Fruit fly (Drosophila melanogaster): Measurements from ENCODE around the gene hng3.

hng3 gene

dm6 chr3L:725527-726191 lies 29.6 kb downstream of the hng3 start:
- TF ChIP-seq br (GFP tag; optimal IDR thresholded peaks at IDR 0.05) = peak; percentile 83
- TF ChIP-seq dmrt93B (GFP tag; optimal IDR thresholded peaks at IDR 0.05) = peak; percentile 62
- TF ChIP-seq Dfd (GFP tag; optimal IDR thresholded peaks at IDR 0.05) = no peak
- TF ChIP-seq GATAd (GFP tag; optimal IDR thresholded peaks at IDR 0.05) = no peak
- peak; percentile 71 for TF ChIP-seq CG32264 (GFP tag; optimal IDR thresholded peaks at IDR 0.05)
- TF ChIP-seq HLH106 (tag; optimal IDR thresholded peaks at IDR 0.05) = peak; percentile 75
- TF ChIP-seq N (GFP tag; optimal IDR thresholded peaks at IDR 0.05) = no peak
- TF ChIP-seq Mio (GFP tag; optimal IDR thresholded peaks at IDR 0.05) = peak; percentile 3
- TF ChIP-seq Hnf4 (GFP tag; optimal IDR thresholded peaks at IDR 0.05) = peak; percentile 85
- peak; percentile 73 for TF ChIP-seq brk (GFP tag; optimal IDR thresholded peaks at IDR 0.05)
- TF ChIP-seq CG9705 (GFP tag; optimal IDR thresholded peaks at IDR 0.05) = no peak
- TF ChIP-seq Jra (GFP tag; optimal IDR thresholded peaks at IDR 0.05) = peak; percentile 52
- TF ChIP-seq fru (GFP tag; optimal IDR thresholded peaks at IDR 0.05) = peak; percentile 87
- peak in 1 of 2 experiments; percentile 89 for TF ChIP-seq foxo (GFP tag; optimal IDR thresholded peaks at IDR 0.05)
- TF ChIP-seq tai (GFP tag; optimal IDR thresholded peaks at IDR 0.05) = peak; percentile 24
- TF ChIP-seq Dif (GFP tag; optimal IDR thresholded peaks at IDR 0.05; ENCODE audit: partially characterized antibody) = no peak
- TF ChIP-seq Myc (optimal IDR thresholded peaks at IDR 0.05) = no peak
- TF ChIP-seq Hr83 (GFP tag; optimal IDR thresholded peaks at IDR 0.05; ENCODE audit: poor library complexity, severe bottlenecking) = peak; percentile 11
- peak; percentile 70 for TF ChIP-seq sage (GFP tag; optimal IDR thresholded peaks at IDR 0.05)
- peak; percentile 70 for TF ChIP-seq psq (GFP tag; optimal IDR thresholded peaks at IDR 0.05)
- no peak for TF ChIP-seq Rel (GFP tag; optimal IDR thresholded peaks at IDR 0.05)
- peak; percentile 85 for TF ChIP-seq Rel (tag; optimal IDR thresholded peaks at IDR 0.05)
- peak; percentile 87 for TF ChIP-seq ey (GFP tag; optimal IDR thresholded peaks at IDR 0.05)
- no peak for TF ChIP-seq pan (optimal IDR thresholded peaks at IDR 0.05)
- no peak for TF ChIP-seq dsf (GFP tag; optimal IDR thresholded peaks at IDR 0.05; ENCODE audit: borderline replicate concordance)
- TF ChIP-seq Abd-B (GFP tag; optimal IDR thresholded peaks at IDR 0.05) = no peak
- TF ChIP-seq h (GFP tag; optimal IDR thresholded peaks at IDR 0.05) = peak; percentile 89
- TF ChIP-seq rgr (GFP tag; optimal IDR thresholded peaks at IDR 0.05) = peak; percentile 87
- TF ChIP-seq Sp1 (GFP tag; optimal IDR thresholded peaks at IDR 0.05) = peak; percentile 82
- no peak for TF ChIP-seq Hr78 (GFP tag; optimal IDR thresholded peaks at IDR 0.05)
- TF ChIP-seq woc (GFP tag; optimal IDR thresholded peaks at IDR 0.05) = peak; percentile 64
- TF ChIP-seq CrebA (GFP tag; optimal IDR thresholded peaks at IDR 0.05; ENCODE audit: borderline replicate concordance) = peak; percentile 33
- TF ChIP-seq Vsx2 (GFP tag; optimal IDR thresholded peaks at IDR 0.05; ENCODE audit: partially characterized antibody) = no peak
- TF ChIP-seq dl (GFP tag; optimal IDR thresholded peaks at IDR 0.05; ENCODE audit: insufficient read depth in 1 of 2, partially characterized antibody in 2 of 2) = no peak
- TF ChIP-seq sv (GFP tag; optimal IDR thresholded peaks at IDR 0.05) = peak; percentile 53
- TF ChIP-seq lola (GFP tag; optimal IDR thresholded peaks at IDR 0.05) = no peak
- no peak for TF ChIP-seq usp (GFP tag; optimal IDR thresholded peaks at IDR 0.05)
- TF ChIP-seq OdsH (GFP tag; optimal IDR thresholded peaks at IDR 0.05) = peak; percentile 84
- no peak for TF ChIP-seq jim (GFP tag; optimal IDR thresholded peaks at IDR 0.05)

- TF ChIP-seq HLH106 (tag; optimal IDR thresholded peaks at IDR 0.05) = peak; percentile 87
- TF ChIP-seq Myc (optimal IDR thresholded peaks at IDR 0.05) = no peak
- TF ChIP-seq fru (GFP tag; optimal IDR thresholded peaks at IDR 0.05) = peak; percentile 94
- no peak for TF ChIP-seq Dfd (GFP tag; optimal IDR thresholded peaks at IDR 0.05)
- peak; percentile 92 for TF ChIP-seq sv (GFP tag; optimal IDR thresholded peaks at IDR 0.05)
- TF ChIP-seq rgr (GFP tag; optimal IDR thresholded peaks at IDR 0.05) = peak; percentile 91
- TF ChIP-seq usp (GFP tag; optimal IDR thresholded peaks at IDR 0.05) = no peak
- TF ChIP-seq sage (GFP tag; optimal IDR thresholded peaks at IDR 0.05) = peak; percentile 88
- TF ChIP-seq jim (GFP tag; optimal IDR thresholded peaks at IDR 0.05) = no peak
- TF ChIP-seq tai (GFP tag; optimal IDR thresholded peaks at IDR 0.05) = peak; percentile 84
- peak; percentile 82 for TF ChIP-seq brk (GFP tag; optimal IDR thresholded peaks at IDR 0.05)
- peak; percentile 94 for TF ChIP-seq h (GFP tag; optimal IDR thresholded peaks at IDR 0.05)
- peak; percentile 95 for TF ChIP-seq br (GFP tag; optimal IDR thresholded peaks at IDR 0.05)
- peak; percentile 85 for TF ChIP-seq psq (GFP tag; optimal IDR thresholded peaks at IDR 0.05)
- peak; percentile 79 for TF ChIP-seq CG32264 (GFP tag; optimal IDR thresholded peaks at IDR 0.05)
- TF ChIP-seq woc (GFP tag; optimal IDR thresholded peaks at IDR 0.05) = peak; percentile 82
- peak; percentile 88 for TF ChIP-seq Sp1 (GFP tag; optimal IDR thresholded peaks at IDR 0.05)
- no peak for TF ChIP-seq Hr83 (GFP tag; optimal IDR thresholded peaks at IDR 0.05; ENCODE audit: poor library complexity, severe bottlenecking)
- no peak for TF ChIP-seq GATAd (GFP tag; optimal IDR thresholded peaks at IDR 0.05)
- TF ChIP-seq Mio (GFP tag; optimal IDR thresholded peaks at IDR 0.05) = peak; percentile 47
- peak; percentile 74 for TF ChIP-seq Rel (GFP tag; optimal IDR thresholded peaks at IDR 0.05)
- TF ChIP-seq Rel (tag; optimal IDR thresholded peaks at IDR 0.05) = peak; percentile 67
- peak; percentile 88 for TF ChIP-seq Jra (GFP tag; optimal IDR thresholded peaks at IDR 0.05)
- TF ChIP-seq foxo (GFP tag; optimal IDR thresholded peaks at IDR 0.05) = peak; percentile 57 to 96
- no peak for TF ChIP-seq Vsx2 (GFP tag; optimal IDR thresholded peaks at IDR 0.05; ENCODE audit: partially characterized antibody)
- TF ChIP-seq Hnf4 (GFP tag; optimal IDR thresholded peaks at IDR 0.05) = peak; percentile 91
- peak; percentile 77 for TF ChIP-seq dmrt93B (GFP tag; optimal IDR thresholded peaks at IDR 0.05)
- TF ChIP-seq dsf (GFP tag; optimal IDR thresholded peaks at IDR 0.05; ENCODE audit: borderline replicate concordance) = peak; percentile 39
- TF ChIP-seq ey (GFP tag; optimal IDR thresholded peaks at IDR 0.05) = peak; percentile 89
- TF ChIP-seq lola (GFP tag; optimal IDR thresholded peaks at IDR 0.05) = no peak
- TF ChIP-seq Abd-B (GFP tag; optimal IDR thresholded peaks at IDR 0.05) = no peak
- no peak for TF ChIP-seq CrebA (GFP tag; optimal IDR thresholded peaks at IDR 0.05; ENCODE audit: borderline replicate concordance)
- no peak for TF ChIP-seq dl (GFP tag; optimal IDR thresholded peaks at IDR 0.05; ENCODE audit: insufficient read depth in 1 of 2, partially characterized antibody in 2 of 2)
- TF ChIP-seq Dif (GFP tag; optimal IDR thresholded peaks at IDR 0.05; ENCODE audit: partially characterized antibody) = no peak
- TF ChIP-seq OdsH (GFP tag; optimal IDR thresholded peaks at IDR 0.05) = peak; percentile 92
- TF ChIP-seq N (GFP tag; optimal IDR thresholded peaks at IDR 0.05) = no peak
- TF ChIP-seq CG9705 (GFP tag; optimal IDR thresholded peaks at IDR 0.05) = peak; percentile 66
- TF ChIP-seq pan (optimal IDR thresholded peaks at IDR 0.05) = no peak
These were observed 30.6 kb downstream of the hng3 start for dm6 chr3L:724518-725341.
